Worm (Caenorhabditis elegans) whole organism, L2 larva: ENCODE measurements around the gene chca-1.

ENCODE experiments used
- F13H6.1 ChIP-seq: sonication (generic microtip); optimal IDR thresholded peaks from 2 replicates; lab custom pipeline; 2016; ENCODE audit warnings: missing genetic modification characterization, missing compliant biosample characterization
- fos-1 ChIP-seq: fragments of 150-350 bp; optimal IDR thresholded peaks from 2 replicates; lab custom pipeline; 2014; ENCODE audit warnings: missing biosample characterization, missing genetic modification characterization
- lsy-2 ChIP-seq, 2 experiments: fragments of 150-350 bp in 1 of 2; sonication (generic microtip) in 1 of 2; optimal IDR thresholded peaks; 2 replicates each; lab custom pipeline; 2014 to 2017; ENCODE audit warnings: missing biosample characterization in 2 of 2, missing genetic modification characterization in 2 of 2
- nhr-10 ChIP-seq: sonication (generic microtip); optimal IDR thresholded peaks from 2 replicates; lab custom pipeline; 2017; ENCODE audit warnings: missing biosample characterization, missing genetic modification characterization
- nhr-21 ChIP-seq: fragments of 150-350 bp; optimal IDR thresholded peaks from 2 replicates; lab custom pipeline; 2014; ENCODE audit warnings: missing biosample characterization, missing genetic modification characterization
- skn-1 ChIP-seq: sonication (generic microtip); optimal IDR thresholded peaks from 2 replicates; lab custom pipeline; 2017; ENCODE audit warnings: missing biosample characterization, missing genetic modification characterization
- snpc-4 ChIP-seq: fragments of 150-350 bp; optimal IDR thresholded peaks from 2 replicates; lab custom pipeline; 2014; ENCODE audit warnings: missing biosample characterization, missing genetic modification characterization
- ztf-11 ChIP-seq: sonication (generic microtip); optimal IDR thresholded peaks from 2 replicates; lab custom pipeline; 2017; ENCODE audit warnings: missing biosample characterization, missing genetic modification characterization
- ztf-4 ChIP-seq: fragments of 150-350 bp; optimal IDR thresholded peaks from 2 replicates; lab custom pipeline; 2014; ENCODE audit warnings: missing biosample characterization, missing genetic modification characterization

- TF ChIP-seq snpc-4 (tag; lab: Kevin White, UChicago) (no peak), lsy-2 (tag; optimal IDR thresholded peaks at IDR 0.05; lab: Kevin White, UChicago) (no peak), fos-1 (tag; lab: Kevin White, UChicago) (no peak), ztf-11 (tag; lab: Kevin White, UChicago) (no peak), skn-1 (tag; lab: Kevin White, UChicago) (no peak), F13H6.1 (tag; lab: Kevin White, UChicago) (no peak), nhr-21 (no peak), nhr-10 (no peak), ztf-4 (tag; lab: Kevin White, UChicago) (no peak)
Observed at ce11 chrIV:9692874-9693273, 41.7 kb downstream of the chca-1 start, which contains the start of gene twk-9.
